Fruit fly (Drosophila melanogaster): ENCODE data around the gene tfc.
A peak's percentile ranks its signal among the peaks of the same experiment; 100 is the strongest.

The tfc gene

DNA sequence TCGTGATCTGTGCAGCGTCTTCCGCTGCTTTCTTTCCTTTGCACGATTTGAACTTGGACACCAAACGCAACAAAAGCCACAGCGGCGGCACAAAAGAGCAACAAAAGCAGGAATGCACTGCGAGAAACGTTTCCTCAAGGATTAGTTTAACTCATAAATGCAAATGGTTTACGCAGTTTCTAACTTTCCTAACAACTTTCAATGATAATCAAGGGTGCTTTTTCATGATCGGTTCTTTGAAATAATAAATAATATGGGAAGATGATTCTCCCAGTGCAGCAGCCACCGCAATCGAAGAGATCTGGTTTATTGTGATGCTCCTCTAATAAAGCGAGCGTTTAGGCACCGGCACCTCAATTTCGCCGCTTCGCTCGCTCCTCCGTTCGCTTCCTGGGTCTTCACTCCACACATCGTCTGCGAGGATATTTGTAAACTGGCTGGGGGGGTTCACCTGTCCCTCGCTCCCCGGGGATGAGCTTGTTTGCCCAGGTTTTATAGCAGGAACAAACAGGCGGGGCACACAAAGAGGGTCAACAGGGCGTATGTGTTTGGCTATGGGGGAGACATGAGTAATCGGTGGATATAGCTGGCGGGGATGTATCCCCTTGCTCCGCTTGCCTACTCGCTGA, 63.0 kb downstream of the tfc start (continued):
- peak; percentile 61 for TF ChIP-seq CG8089 (GFP tag; optimal IDR thresholded peaks at IDR 0.05)
- TF ChIP-seq CG17829 (tag; optimal IDR thresholded peaks at IDR 0.05) = peak; percentile 84
- peak; percentile 52 for TF ChIP-seq CG7786 (GFP tag; optimal IDR thresholded peaks at IDR 0.05)
- peak; percentile 64 for TF ChIP-seq gcm2 (GFP tag; optimal IDR thresholded peaks at IDR 0.05)
- TF ChIP-seq CG8478 (optimal IDR thresholded peaks at IDR 0.05) = no peak
- TF ChIP-seq gce (GFP tag; IDR thresholded peaks at IDR 0.05) = peak; percentile 86
- peak; percentile 79 for TF ChIP-seq CG17361 (GFP tag; IDR thresholded peaks at IDR 0.05)
- TF ChIP-seq Bdp1 (GFP tag; optimal IDR thresholded peaks at IDR 0.05) = peak; percentile 61
- peak; percentile 48; the same call in 1 of the 2 replicates for TF ChIP-seq E2f2 (GFP tag; IDR thresholded peaks at IDR 0.05)
- no peak for TF ChIP-seq tup (GFP tag; optimal IDR thresholded peaks at IDR 0.05)
- peak; percentile 46; the same call in 1 of the 2 replicates for TF ChIP-seq bowl (GFP tag; IDR thresholded peaks at IDR 0.05)
- peak; percentile 84 for TF ChIP-seq CG4424 (GFP tag; optimal IDR thresholded peaks at IDR 0.05)
- peak; percentile 61 for TF ChIP-seq Chrac-16 (GFP tag; optimal IDR thresholded peaks at IDR 0.05)
- TF ChIP-seq stc (GFP tag; IDR thresholded peaks at IDR 0.05) = peak; percentile 88
- no peak for TF ChIP-seq CG14860 (GFP tag; IDR thresholded peaks at IDR 0.05; ENCODE audit: partially characterized antibody)
- TF ChIP-seq CG31441 (GFP tag; IDR thresholded peaks at IDR 0.05) = peak; percentile 90
- peak; percentile 46 for TF ChIP-seq wek (GFP tag; optimal IDR thresholded peaks at IDR 0.05)
- TF ChIP-seq ro (GFP tag; IDR thresholded peaks at IDR 0.05) = peak; percentile 45; the same call in 1 of the 2 replicates
- peak; percentile 30; the same call in 2 of the 3 replicates for TF ChIP-seq CG3726 (GFP tag; IDR thresholded peaks at IDR 0.05)
- TF ChIP-seq B-H1 (GFP tag; IDR thresholded peaks at IDR 0.05) = peak; percentile 73
- TF ChIP-seq Dip2 (GFP tag; IDR thresholded peaks at IDR 0.05) = no peak
- peak; percentile 80 for TF ChIP-seq onecut (GFP tag; IDR thresholded peaks at IDR 0.05)
- TF ChIP-seq pnt (GFP tag; optimal IDR thresholded peaks at IDR 0.05) = peak; percentile 84
- TF ChIP-seq CG1603 (tag; optimal IDR thresholded peaks at IDR 0.05) = peak; percentile 89
- peak; percentile 78 for TF ChIP-seq fd64A (GFP tag; optimal IDR thresholded peaks at IDR 0.05)
- peak; percentile 47 for TF ChIP-seq shn (GFP tag; optimal IDR thresholded peaks at IDR 0.05)
- peak; percentile 89 for TF ChIP-seq Drgx (GFP tag; IDR thresholded peaks at IDR 0.05)
- peak; percentile 76 for TF ChIP-seq H2.0 (GFP tag; IDR thresholded peaks at IDR 0.05)
- TF ChIP-seq NFAT (GFP tag; IDR thresholded peaks at IDR 0.05) = no peak
- peak; percentile 48 for TF ChIP-seq Lhr (GFP tag; optimal IDR thresholded peaks at IDR 0.05)
- TF ChIP-seq CG10431 (GFP tag; optimal IDR thresholded peaks at IDR 0.05) = no peak
- peak; percentile 14 for TF ChIP-seq CG8290 (GFP tag; optimal IDR thresholded peaks at IDR 0.05)
- peak in 1 of 2 experiments; percentile 71 for TF ChIP-seq CG8290 (tag; optimal IDR thresholded peaks at IDR 0.05)
- TF ChIP-seq CG11398 (GFP tag; optimal IDR thresholded peaks at IDR 0.05) = no peak
- TF ChIP-seq NC2α (GFP tag; optimal IDR thresholded peaks at IDR 0.05) = peak; percentile 28
- TF ChIP-seq hth (optimal IDR thresholded peaks at IDR 0.05) = no peak
- TF ChIP-seq pho (GFP tag; optimal IDR thresholded peaks at IDR 0.05) = peak; percentile 51
- peak; percentile 39 for TF ChIP-seq CG17186 (GFP tag; optimal IDR thresholded peaks at IDR 0.05)
- peak; percentile 41; the same call in 1 of the 2 replicates for TF ChIP-seq CG14667 (GFP tag; IDR thresholded peaks at IDR 0.05)
- TF ChIP-seq nom (GFP tag; optimal IDR thresholded peaks at IDR 0.05) = peak; percentile 72
- no peak for TF ChIP-seq CG6854 (GFP tag; optimal IDR thresholded peaks at IDR 0.05)
- peak; percentile 83 for TF ChIP-seq CG2678 (tag; optimal IDR thresholded peaks at IDR 0.05)
- no peak for TF ChIP-seq pita (GFP tag; optimal IDR thresholded peaks at IDR 0.05)
- TF ChIP-seq zfh2 (GFP tag; optimal IDR thresholded peaks at IDR 0.05) = peak; percentile 1
- TF ChIP-seq Stat92E (GFP tag; optimal IDR thresholded peaks at IDR 0.05) = no peak
- TF ChIP-seq lmd (GFP tag; IDR thresholded peaks at IDR 0.05) = peak; percentile 74; the same call in 1 of the 2 replicates
- TF ChIP-seq Sry-β (GFP tag; optimal IDR thresholded peaks at IDR 0.05) = peak; percentile 24
- TF ChIP-seq NK7.1 (GFP tag; optimal IDR thresholded peaks at IDR 0.05) = peak; percentile 25
- TF ChIP-seq insv (GFP tag; optimal IDR thresholded peaks at IDR 0.05) = no peak
- 0 out of 2 replicates have a peak, but pooled peaks have one; percentile 12 for TF ChIP-seq tna (GFP tag; IDR thresholded peaks at IDR 0.05; ENCODE audit: partially characterized antibody)
- peak; percentile 45 for TF ChIP-seq Dad (GFP tag; optimal IDR thresholded peaks at IDR 0.05)

Data from whole organism, embryonic.